Worm (Caenorhabditis elegans): ENCODE results near the gene srx-28.

- no peak for TF ChIP-seq flt-1 (GFP tag; IDR thresholded peaks at IDR 0.05)
- TF ChIP-seq cog-1 (tag; optimal IDR thresholded peaks at IDR 0.05) = no peak
- no peak for TF ChIP-seq med-1 (GFP tag; optimal IDR thresholded peaks at IDR 0.05; ENCODE audit: insufficient read depth)
- TF ChIP-seq tab-1 (GFP tag; IDR thresholded peaks at IDR 0.05) = no peak
- no peak for TF ChIP-seq klf-2 (GFP tag; conservative IDR thresholded peaks at IDR 0.05)
- no peak for TF ChIP-seq ztf-29 (GFP tag; IDR thresholded peaks at IDR 0.05)
- no peak for TF ChIP-seq ref-1 (GFP tag; conservative IDR thresholded peaks at IDR 0.05)
These were observed 2.4 kb upstream of the srx-28 start, which contains the start of gene srg-58 for ce11 chrV:2759456-2759855.

Measured in whole organism, midembryonic.